Worm (Caenorhabditis elegans) whole organism, L4 larva: ENCODE measurements around the gene str-124.
A peak's percentile ranks its signal among the peaks of the same experiment; 100 is the strongest.

Experiments used
- T20F7.1 ChIP-seq: fragments of 200-800 bp; sonication (Bioruptor generic); optimal IDR thresholded peaks from 2 replicates; lab custom pipeline; 2018; ENCODE audit warnings: mild to moderate bottlenecking, missing genetic modification characterization, missing compliant biosample characterization
- aha-1 ChIP-seq: fragments of 150-350 bp; peaks from one replicate; lab custom pipeline; 2014; ENCODE audit warnings: missing biosample characterization, missing genetic modification characterization
- aly-2 ChIP-seq: sonication (generic microtip); optimal IDR thresholded peaks from 2 replicates; lab custom pipeline; 2018; ENCODE audit warnings: missing biosample characterization, missing genetic modification characterization
- daf-16 ChIP-seq, 3 experiments: sonication (generic microtip); optimal IDR thresholded peaks; 2 replicates each; lab custom pipeline; 2016 to 2017; ENCODE audit warnings: missing genetic modification characterization in 3 of 3, missing genetic modification reagents in 3 of 3, mild to moderate bottlenecking in 2 of 3, missing compliant biosample characterization in 2 of 3, missing biosample characterization in 1 of 3, moderate library complexity in 1 of 3
- lin-13 ChIP-seq: fragments of 150-350 bp; optimal IDR thresholded peaks from 2 replicates; lab custom pipeline; 2014; ENCODE audit warnings: missing biosample characterization, missing genetic modification reagents, missing genetic modification characterization
- lin-39 ChIP-seq: fragments of 150-350 bp; optimal IDR thresholded peaks from 2 replicates; lab custom pipeline; 2014; ENCODE audit warnings: missing biosample characterization, missing genetic modification reagents, missing genetic modification characterization
- nhr-25 ChIP-seq: sonication (generic microtip); optimal IDR thresholded peaks from 2 replicates; lab custom pipeline; 2017; ENCODE audit warnings: missing genetic modification characterization, mild to moderate bottlenecking, missing compliant biosample characterization, antibody characterized with exemption, moderate library complexity, borderline replicate concordance; ENCODE audit not compliant: insufficient read depth
- unc-130 ChIP-seq: sonication (generic microtip); optimal IDR thresholded peaks from 2 replicates; lab custom pipeline; 2016; ENCODE audit warnings: missing genetic modification reagents, missing genetic modification characterization, missing compliant biosample characterization
- unc-62 ChIP-seq, 3 experiments: fragments of 150-350 bp in 1 of 3; sonication (generic microtip); optimal IDR thresholded peaks in 2 of 3; peaks in 1 of 3; 1 replicate in 1 of 3; 2 replicates in 2 of 3; lab custom pipeline; 2014 to 2017; ENCODE audit warnings: missing biosample characterization in 3 of 3, missing genetic modification characterization in 3 of 3, missing genetic modification reagents in 3 of 3, missing genotype in 1 of 3
- ztf-11 ChIP-seq: fragments of 150-350 bp; optimal IDR thresholded peaks from 2 replicates; lab custom pipeline; 2014; ENCODE audit warnings: missing biosample characterization, missing genetic modification characterization

- TF ChIP-seq daf-16 (GFP tag; optimal IDR thresholded peaks at IDR 0.05; lab: Kevin White, UChicago) (no peak), daf-16 (tag; optimal IDR thresholded peaks at IDR 0.05; lab: Kevin White, UChicago) (no peak), lin-13 (GFP tag; lab: Kevin White, UChicago) (no peak), unc-130 (GFP tag; lab: Kevin White, UChicago) (no peak), aha-1 (tag; lab: Kevin White, UChicago) (no peak), ztf-11 (tag; lab: Kevin White, UChicago) (no peak), T20F7.1 (GFP tag; lab: Kevin White, UChicago) (no peak), aly-2 (tag; lab: Kevin White, UChicago) (no peak), unc-62 (GFP tag; optimal IDR thresholded peaks at IDR 0.05 in 1 of 2; lab: Kevin White, UChicago) (peak in 1 of 2 experiments; percentile 39), unc-62 (tag; optimal IDR thresholded peaks at IDR 0.05; lab: Kevin White, UChicago) (no peak), lin-39 (tag; lab: Kevin White, UChicago) (no peak), nhr-25 (tag; lab: Kevin White, UChicago) (no peak)
Observed at ce11 chrX:12825174-12825573, 37.5 kb downstream of the str-124 start.
